Fruit fly (Drosophila melanogaster): ENCODE data around the gene CG32633.

The CG32633 gene

DNA sequence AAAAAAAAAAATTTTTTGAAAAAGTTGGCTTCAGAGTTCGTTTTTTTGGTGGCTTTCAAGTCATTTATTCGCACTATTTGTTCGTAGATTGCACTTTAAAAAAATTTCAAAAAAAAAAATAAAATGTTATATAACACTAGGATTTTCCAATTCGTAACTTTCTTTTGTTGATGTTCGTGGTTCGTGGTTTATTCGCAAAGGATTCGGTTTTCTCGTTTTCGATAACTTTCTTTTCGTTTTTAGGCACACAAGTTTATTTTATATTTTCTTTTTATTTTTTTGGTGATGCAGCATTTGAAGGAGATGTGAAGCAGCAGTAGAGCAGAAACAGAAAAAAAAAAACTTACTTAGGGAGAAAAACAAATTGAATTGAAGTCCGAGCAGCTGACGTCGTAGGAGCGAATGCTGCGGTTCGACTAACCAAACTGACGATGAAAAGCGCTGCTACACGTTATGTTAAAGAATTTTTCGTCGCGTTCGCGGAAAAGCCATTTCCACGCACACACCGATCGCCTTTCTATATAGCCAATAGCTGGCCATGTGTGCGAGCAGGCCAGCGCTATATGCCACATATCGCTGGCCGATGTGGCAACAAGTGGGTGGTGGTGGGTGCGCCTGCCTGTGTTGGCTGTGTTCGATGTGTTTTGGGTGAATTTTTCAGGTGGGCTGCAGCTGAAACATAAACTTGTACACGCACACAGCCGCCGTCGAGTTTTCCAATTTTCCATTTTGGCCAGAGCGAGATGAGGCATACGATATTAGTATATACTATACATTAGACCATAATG is 40.8 kb downstream of the CG32633 start, which contains the start of gene up:
Gene up (minus strand): TSS at position 508 of the 788 bp plus-strand sequence.
- TF ChIP-seq Dll (optimal IDR thresholded peaks at IDR 0.05), result no peak
- no peak for TF ChIP-seq pan (optimal IDR thresholded peaks at IDR 0.05)
- TF ChIP-seq CG8478 (optimal IDR thresholded peaks at IDR 0.05), result no peak
- no peak for TF ChIP-seq psq (optimal IDR thresholded peaks at IDR 0.05)
- no peak for TF ChIP-seq EcR (GFP tag; optimal IDR thresholded peaks at IDR 0.05)
- no peak for TF ChIP-seq usp (GFP tag; optimal IDR thresholded peaks at IDR 0.05)

DNA sequence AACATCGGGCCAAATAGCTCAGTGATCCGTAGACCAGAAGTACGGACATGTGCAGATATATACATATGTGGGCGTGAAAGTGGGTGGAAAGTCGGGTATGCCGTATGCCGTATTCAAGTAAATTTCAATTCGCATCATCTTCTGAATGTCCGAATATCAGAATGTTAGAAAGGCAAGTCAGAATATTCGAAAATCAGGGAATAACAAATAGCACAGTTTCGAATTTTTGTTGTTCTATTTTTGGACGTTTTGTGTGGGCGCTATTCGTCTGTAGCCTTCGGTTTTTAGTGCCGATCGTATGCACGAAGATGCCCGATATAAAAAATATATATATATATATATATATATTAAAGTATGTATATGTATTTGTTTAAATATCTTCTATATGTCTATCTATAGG is 43.0 kb downstream of the CG32633 start:
- TF ChIP-seq EcR (GFP tag; optimal IDR thresholded peaks at IDR 0.05), result no peak
- TF ChIP-seq CG8478 (optimal IDR thresholded peaks at IDR 0.05), result no peak
- TF ChIP-seq pan (optimal IDR thresholded peaks at IDR 0.05), result no peak
- TF ChIP-seq Dll (optimal IDR thresholded peaks at IDR 0.05), result no peak
- TF ChIP-seq psq (optimal IDR thresholded peaks at IDR 0.05), result no peak

DNA sequence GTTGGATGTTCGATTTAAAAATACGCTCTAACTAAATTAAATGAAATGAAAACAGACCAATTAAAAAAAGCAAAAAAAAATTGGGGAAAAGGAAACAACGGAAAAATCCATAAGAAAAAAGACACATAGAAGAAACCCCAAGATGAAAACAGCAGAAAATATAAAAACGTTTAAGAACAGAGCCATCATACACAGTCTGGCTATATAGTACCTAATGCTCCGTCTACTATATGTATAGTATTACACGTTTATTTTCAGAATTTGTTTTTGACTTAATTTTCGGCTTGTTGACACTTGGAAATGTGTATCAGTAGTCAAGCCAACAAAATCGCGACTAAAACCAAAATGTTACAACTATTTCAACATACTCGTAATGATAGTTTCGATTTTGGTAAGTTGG is 43.9 kb downstream of the CG32633 start, which contains the start of gene CG11178:
Gene CG11178 (plus strand): TSS at position 301 of the 400 bp plus-strand sequence.
- no peak for TF ChIP-seq Dll (optimal IDR thresholded peaks at IDR 0.05)

DNA sequence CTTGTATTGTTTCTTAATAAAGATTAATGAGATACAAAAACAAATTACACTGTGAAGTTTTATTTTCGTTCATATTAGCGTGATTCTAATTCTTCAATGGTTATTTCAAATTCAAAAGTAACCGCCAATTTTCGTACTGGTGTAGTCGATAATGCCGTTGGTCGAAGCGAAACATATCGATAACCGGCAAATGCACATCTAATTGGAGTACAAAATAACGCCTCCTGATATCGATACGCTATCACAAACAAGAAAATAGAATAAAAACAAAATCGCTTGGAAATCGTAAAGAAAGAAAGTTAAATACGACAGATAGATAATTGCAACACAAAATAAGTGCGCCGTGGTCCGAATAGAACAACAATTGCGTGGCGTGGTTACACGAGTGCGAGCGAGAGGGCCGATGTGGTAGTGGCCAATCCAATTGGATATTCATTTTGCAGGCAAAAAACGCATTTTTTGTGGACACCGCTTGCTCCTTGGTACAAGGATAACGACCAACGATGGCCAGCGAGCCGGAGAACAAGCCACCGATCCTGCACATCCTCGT is 44.5 kb downstream of the CG32633 start:
- TF ChIP-seq usp (GFP tag; optimal IDR thresholded peaks at IDR 0.05) (no peak), pan (optimal IDR thresholded peaks at IDR 0.05) (no peak), Dll (optimal IDR thresholded peaks at IDR 0.05) (no peak), CG8478 (optimal IDR thresholded peaks at IDR 0.05) (no peak), psq (optimal IDR thresholded peaks at IDR 0.05) (no peak), EcR (GFP tag; optimal IDR thresholded peaks at IDR 0.05) (no peak)

DNA sequence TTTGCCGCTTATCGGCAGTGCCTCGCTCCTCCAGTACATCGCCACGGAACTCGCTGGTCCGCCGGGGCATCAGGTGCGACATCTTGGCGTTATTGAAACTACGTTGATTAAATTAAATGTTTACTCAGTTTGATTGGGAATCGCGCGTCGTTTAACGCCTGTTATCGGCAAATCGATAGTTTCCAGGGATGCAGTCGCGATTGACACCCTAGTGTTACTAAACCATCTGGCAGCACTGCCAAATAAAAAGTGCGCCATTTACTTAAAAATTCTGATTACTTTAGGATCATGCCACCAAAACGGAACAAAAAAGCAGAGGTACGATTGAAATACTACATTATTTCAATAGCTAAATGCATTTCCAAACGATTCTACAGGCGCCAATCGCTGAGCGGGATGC is 50.4 kb downstream of the CG32633 start, which contains the start of the genes Ndc80 and BthD:
Gene Ndc80 (minus strand): TSS at position 179 of the 400 bp plus-strand sequence.
Gene BthD (plus strand): TSS at position 248 of the 400 bp plus-strand sequence.
- TF ChIP-seq pan (optimal IDR thresholded peaks at IDR 0.05) (no peak), CG8478 (optimal IDR thresholded peaks at IDR 0.05) (no peak), psq (optimal IDR thresholded peaks at IDR 0.05) (no peak), Dll (optimal IDR thresholded peaks at IDR 0.05) (no peak), usp (GFP tag; optimal IDR thresholded peaks at IDR 0.05) (no peak), EcR (GFP tag; optimal IDR thresholded peaks at IDR 0.05) (no peak)
